Worm (Caenorhabditis elegans) whole organism, early embryonic: Measurements from ENCODE around the gene C01G5.4.

ENCODE experiments used
- B0310.2 ChIP-seq: sonication (generic microtip); optimal IDR thresholded peaks from 2 replicates; lab custom pipeline; 2016; ENCODE audit warnings: mild to moderate bottlenecking, missing genetic modification characterization, missing compliant biosample characterization
- F13C5.2 ChIP-seq: sonication (generic microtip); optimal IDR thresholded peaks from 2 replicates; lab custom pipeline; 2017; ENCODE audit warnings: mild to moderate bottlenecking, missing genetic modification characterization, inconsistent platforms, missing compliant biosample characterization
- aly-1 ChIP-seq: sonication (generic microtip); optimal IDR thresholded peaks from 2 replicates; lab custom pipeline; 2016; ENCODE audit warnings: missing genetic modification characterization, missing compliant biosample characterization
- ama-1 ChIP-seq: fragments of 150-350 bp; optimal IDR thresholded peaks from 2 replicates; lab custom pipeline; 2014
- ceh-13 ChIP-seq: fragments of 200-800 bp; sonication (Bioruptor generic); optimal IDR thresholded peaks from 2 replicates; lab custom pipeline; 2018; ENCODE audit warnings: mild to moderate bottlenecking, missing genetic modification characterization, missing compliant biosample characterization
- ceh-36 ChIP-seq: sonication (generic microtip); optimal IDR thresholded peaks from 2 replicates; lab custom pipeline; 2016; ENCODE audit warnings: missing genetic modification characterization, inconsistent platforms, missing compliant biosample characterization
- ets-7 ChIP-seq: sonication (generic microtip); optimal IDR thresholded peaks from 2 replicates; lab custom pipeline; 2016; ENCODE audit warnings: missing genotype, missing genetic modification characterization, missing compliant biosample characterization
- flt-1 ChIP-seq: fragments of 200-800 bp; sonication (Bioruptor generic); IDR thresholded peaks from 2 replicates; pipeline ENCODE4 v1.3.6; 2022; ENCODE audit warnings: missing genetic modification characterization, missing compliant biosample characterization
- hmbx-1 ChIP-seq: sonication (generic microtip); optimal IDR thresholded peaks from 2 replicates; lab custom pipeline; 2016; ENCODE audit warnings: mild to moderate bottlenecking, missing genetic modification characterization, missing compliant biosample characterization
- hmg-4 ChIP-seq: fragments of 200-800 bp; sonication (Bioruptor generic); optimal IDR thresholded peaks from 2 replicates; lab custom pipeline; 2018; ENCODE audit warnings: mild to moderate bottlenecking, missing genetic modification characterization, missing compliant biosample characterization
- hnd-1 ChIP-seq: sonication (generic microtip); optimal IDR thresholded peaks from 2 replicates; lab custom pipeline; 2016; ENCODE audit warnings: missing genetic modification characterization, missing compliant biosample characterization
- pes-1 ChIP-seq: fragments of 200-800 bp; sonication (Bioruptor generic); IDR thresholded peaks from 2 replicates; pipeline ENCODE4 v1.3.6; 2022; ENCODE audit warnings: missing genetic modification reagents, missing genetic modification characterization, missing compliant biosample characterization
- scrt-1 ChIP-seq: fragments of 200-800 bp; sonication (Bioruptor generic); IDR thresholded peaks from 2 replicates; pipeline ENCODE4 v1.3.6; 2022; ENCODE audit warnings: missing genetic modification characterization, missing compliant biosample characterization
- sea-1 ChIP-seq: fragments of 200-800 bp; sonication (Bioruptor generic); conservative IDR thresholded peaks from 2 replicates; pipeline ENCODE4 v1.3.6; 2022; ENCODE audit warnings: missing genetic modification characterization, missing compliant biosample characterization
- tbx-11 ChIP-seq: fragments of 200-800 bp; sonication (Bioruptor generic); IDR thresholded peaks from 2 replicates; pipeline ENCODE4 v1.3.6; 2022; ENCODE audit warnings: missing genetic modification characterization, missing compliant biosample characterization
- tbx-37 ChIP-seq: fragments of 200-800 bp; sonication (Bioruptor generic); conservative IDR thresholded peaks from 2 replicates; pipeline ENCODE4 v1.3.6; 2022; ENCODE audit warnings: missing genetic modification reagents, missing genetic modification characterization, missing compliant biosample characterization
- tra-4 ChIP-seq: sonication (generic microtip); optimal IDR thresholded peaks from 2 replicates; lab custom pipeline; 2017; ENCODE audit warnings: missing genetic modification characterization, missing compliant biosample characterization

C01G5.4 gene

DNA sequence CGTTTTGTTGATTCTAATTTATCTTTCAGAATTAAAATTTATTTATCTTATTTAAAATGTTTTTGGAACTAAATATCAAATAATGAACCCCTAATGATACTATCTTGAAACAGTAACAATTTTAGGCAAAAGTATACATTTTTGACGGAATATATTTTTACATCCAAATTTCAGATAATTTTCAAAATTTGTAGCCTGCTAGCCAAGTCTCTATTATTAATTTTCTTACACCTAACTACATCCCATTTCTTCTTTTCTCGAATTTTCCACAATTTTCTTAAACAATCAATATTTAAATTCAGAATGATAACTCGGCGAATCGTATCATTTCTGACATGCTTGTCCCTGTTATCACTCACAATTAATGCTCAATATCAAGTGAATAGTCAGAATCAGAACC lies 25.1 kb upstream of the C01G5.4 start, which contains the start of gene pqn-89:
Gene pqn-89 (plus strand): TSS at position 301 of the 400 bp plus-strand sequence.
- no peak for TF ChIP-seq ama-1 (lab: Kevin White, UChicago)
- no peak for TF ChIP-seq sea-1 (GFP tag; lab: Robert Waterston, UW)
- TF ChIP-seq hmg-4 (GFP tag; lab: Kevin White, UChicago) = no peak
- TF ChIP-seq F13C5.2 (tag; lab: Kevin White, UChicago) = no peak
- no peak for TF ChIP-seq flt-1
- TF ChIP-seq tbx-11 (GFP tag; lab: Robert Waterston, UW) = no peak
- no peak for TF ChIP-seq ceh-36 (tag; lab: Kevin White, UChicago)
- no peak for TF ChIP-seq aly-1
- TF ChIP-seq ets-7 (tag; lab: Kevin White, UChicago) = no peak
- no peak for TF ChIP-seq pes-1 (GFP tag; lab: Robert Waterston, UW)
- TF ChIP-seq tra-4 (tag; lab: Kevin White, UChicago) = no peak
- TF ChIP-seq hmbx-1 (tag; lab: Kevin White, UChicago) = no peak
- no peak for TF ChIP-seq tbx-37 (GFP tag; lab: Robert Waterston, UW)
- TF ChIP-seq scrt-1 (GFP tag; lab: Robert Waterston, UW) = no peak
- TF ChIP-seq ceh-13 = no peak
- TF ChIP-seq hnd-1 (tag; lab: Kevin White, UChicago) = no peak
- no peak for TF ChIP-seq B0310.2 (tag; lab: Kevin White, UChicago)

DNA sequence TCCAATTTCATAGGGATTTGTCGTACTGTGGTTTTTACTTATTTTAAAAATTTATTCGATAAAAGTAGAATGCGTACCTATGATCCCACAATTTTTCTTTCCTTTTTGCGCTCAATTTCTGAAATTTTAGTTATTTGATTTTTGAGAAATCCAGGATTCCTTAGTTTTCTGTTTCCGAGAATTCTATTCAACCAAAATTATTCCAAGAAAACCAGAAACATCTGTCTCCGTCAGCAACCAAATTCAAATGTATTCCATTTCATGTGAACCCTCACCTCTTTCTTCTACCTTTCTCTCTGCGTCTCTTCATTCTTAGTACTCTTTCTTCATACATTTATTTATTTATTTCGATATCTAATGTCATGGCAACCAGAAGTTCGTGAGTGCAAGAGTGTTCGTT lies 19.8 kb upstream of the C01G5.4 start:
- TF ChIP-seq aly-1 = no peak
- no peak for TF ChIP-seq hnd-1 (tag; lab: Kevin White, UChicago)
- no peak for TF ChIP-seq pes-1 (GFP tag; lab: Robert Waterston, UW)
- no peak for TF ChIP-seq hmbx-1 (tag; lab: Kevin White, UChicago)

DNA sequence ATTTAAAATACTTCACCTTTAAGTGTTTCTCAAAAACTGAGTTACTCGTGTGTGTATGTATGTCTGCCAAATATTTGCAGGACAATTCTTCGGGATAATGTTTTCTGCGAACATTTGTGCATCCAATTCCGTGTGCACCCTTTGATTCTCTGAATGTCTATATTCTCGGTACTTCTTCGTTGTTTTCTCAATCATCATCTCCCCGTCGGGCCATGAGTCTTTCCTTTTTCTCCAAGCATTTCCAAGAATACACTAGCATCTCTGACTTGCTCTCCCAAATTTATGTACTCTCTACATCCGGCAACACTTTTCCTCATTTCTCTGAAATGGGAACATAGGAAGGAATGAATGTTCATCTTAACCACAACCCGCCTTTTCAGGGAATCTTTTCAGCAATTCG lies 16.9 kb upstream of the C01G5.4 start:
- no peak for TF ChIP-seq tbx-11 (GFP tag; lab: Robert Waterston, UW)
- TF ChIP-seq ceh-13 = no peak

DNA sequence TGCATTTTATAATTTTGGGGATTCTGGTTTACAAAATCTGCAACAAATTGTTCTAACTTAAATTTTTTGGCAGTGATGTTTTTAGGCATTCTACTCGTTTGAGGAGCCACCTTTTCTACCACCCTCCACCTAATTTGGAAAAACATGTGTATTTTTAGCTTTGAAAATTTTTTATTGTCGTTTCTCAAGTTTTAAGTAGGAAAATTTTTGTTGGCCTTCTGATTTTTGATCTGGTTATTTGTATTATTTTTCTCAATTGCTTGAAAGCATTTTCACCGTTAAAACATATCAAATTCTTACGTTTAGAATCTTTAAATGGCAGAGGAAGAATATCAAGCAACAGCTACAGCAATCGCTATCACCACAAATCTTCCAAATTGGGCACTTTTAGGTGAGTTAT lies 13.7 kb upstream of the C01G5.4 start, which contains the start of gene C01G5.7:
Gene C01G5.7 (plus strand): TSS at position 301 of the 400 bp plus-strand sequence.
- no peak for TF ChIP-seq F13C5.2 (tag; lab: Kevin White, UChicago)
- no peak for TF ChIP-seq hmbx-1 (tag; lab: Kevin White, UChicago)
- no peak for TF ChIP-seq ceh-13
- TF ChIP-seq pes-1 (GFP tag; lab: Robert Waterston, UW) = no peak
- TF ChIP-seq ets-7 (tag; lab: Kevin White, UChicago) = no peak
- no peak for TF ChIP-seq scrt-1 (GFP tag; lab: Robert Waterston, UW)
- TF ChIP-seq tra-4 (tag; lab: Kevin White, UChicago) = no peak
- no peak for TF ChIP-seq ceh-36 (tag; lab: Kevin White, UChicago)
- no peak for TF ChIP-seq sea-1 (GFP tag; lab: Robert Waterston, UW)

DNA sequence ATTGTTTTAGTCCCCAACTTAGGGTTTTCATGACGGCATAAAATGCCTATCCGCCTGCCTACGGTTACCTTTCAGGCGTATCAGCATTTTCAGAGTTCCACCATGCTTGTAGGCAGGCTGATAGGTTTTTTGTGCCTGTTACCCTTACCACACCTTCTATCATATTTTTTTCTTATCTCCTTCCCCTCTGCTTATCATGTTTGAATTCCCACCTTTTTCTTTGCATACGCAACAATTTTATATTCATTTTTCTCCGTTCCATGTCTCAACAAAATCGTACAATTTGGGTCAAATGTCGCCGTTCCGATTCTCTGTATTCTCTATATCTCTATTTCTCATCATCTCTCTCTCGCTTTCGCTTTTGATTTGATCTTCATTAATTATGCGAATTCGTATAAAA lies 12.0 kb upstream of the C01G5.4 start, which contains the start of gene C01G5.9:
Gene C01G5.9 (plus strand): TSS at position 301 of the 400 bp plus-strand sequence.
- TF ChIP-seq aly-1 = no peak
- no peak for TF ChIP-seq ceh-13
- TF ChIP-seq flt-1 = no peak
- no peak for TF ChIP-seq sea-1 (GFP tag; lab: Robert Waterston, UW)
- TF ChIP-seq tbx-37 (GFP tag; lab: Robert Waterston, UW) = no peak
- no peak for TF ChIP-seq ama-1 (lab: Kevin White, UChicago)
- no peak for TF ChIP-seq tra-4 (tag; lab: Kevin White, UChicago)
- no peak for TF ChIP-seq ceh-36 (tag; lab: Kevin White, UChicago)
- no peak for TF ChIP-seq ets-7 (tag; lab: Kevin White, UChicago)
- no peak for TF ChIP-seq B0310.2 (tag; lab: Kevin White, UChicago)
- TF ChIP-seq scrt-1 (GFP tag; lab: Robert Waterston, UW) = no peak
- TF ChIP-seq F13C5.2 (tag; lab: Kevin White, UChicago) = no peak
- TF ChIP-seq hmg-4 (GFP tag; lab: Kevin White, UChicago) = no peak
- no peak for TF ChIP-seq hmbx-1 (tag; lab: Kevin White, UChicago)
- TF ChIP-seq tbx-11 (GFP tag; lab: Robert Waterston, UW) = no peak
- TF ChIP-seq pes-1 (GFP tag; lab: Robert Waterston, UW) = no peak
- no peak for TF ChIP-seq hnd-1 (tag; lab: Kevin White, UChicago)

DNA sequence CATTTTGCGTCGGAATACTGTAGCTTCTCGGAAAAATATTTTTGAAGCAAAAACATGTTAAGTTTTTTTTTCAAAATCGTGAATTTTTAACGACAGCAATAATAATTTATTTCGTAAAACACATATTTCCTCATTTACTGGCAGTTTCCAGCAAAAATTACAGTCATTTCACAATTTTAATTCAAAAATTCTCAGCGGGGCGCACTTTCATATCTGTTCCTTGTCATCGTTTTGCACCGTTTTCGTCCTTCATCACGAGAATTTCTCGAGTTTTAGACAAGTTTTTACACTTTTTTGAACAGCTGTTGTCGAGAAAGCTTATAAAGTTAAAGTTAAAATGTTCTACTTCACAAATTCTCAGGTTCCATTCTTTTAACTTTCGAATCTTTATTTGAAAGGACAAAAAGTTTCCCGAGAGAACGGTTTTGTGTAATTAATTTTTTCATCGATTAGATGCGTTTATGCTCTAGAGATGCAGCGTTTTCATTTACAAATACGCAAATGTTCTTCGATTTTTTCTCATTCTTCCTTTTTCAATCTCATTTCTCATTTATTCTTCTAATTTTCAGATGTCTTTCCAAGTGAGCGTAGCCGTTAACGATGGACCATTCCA lies 9.1 kb upstream of the C01G5.4 start, which contains the start of gene ddi-1:
Gene ddi-1 (plus strand): TSS at position 563 of the 613 bp plus-strand sequence.
- TF ChIP-seq ceh-13 (no peak), F13C5.2 (tag; lab: Kevin White, UChicago) (no peak), ama-1 (lab: Kevin White, UChicago) (no peak), aly-1 (no peak), B0310.2 (tag; lab: Kevin White, UChicago) (no peak), sea-1 (GFP tag; lab: Robert Waterston, UW) (no peak), ets-7 (tag; lab: Kevin White, UChicago) (no peak), tbx-11 (GFP tag; lab: Robert Waterston, UW) (no peak), tra-4 (tag; lab: Kevin White, UChicago) (no peak), scrt-1 (GFP tag; lab: Robert Waterston, UW) (no peak)

DNA sequence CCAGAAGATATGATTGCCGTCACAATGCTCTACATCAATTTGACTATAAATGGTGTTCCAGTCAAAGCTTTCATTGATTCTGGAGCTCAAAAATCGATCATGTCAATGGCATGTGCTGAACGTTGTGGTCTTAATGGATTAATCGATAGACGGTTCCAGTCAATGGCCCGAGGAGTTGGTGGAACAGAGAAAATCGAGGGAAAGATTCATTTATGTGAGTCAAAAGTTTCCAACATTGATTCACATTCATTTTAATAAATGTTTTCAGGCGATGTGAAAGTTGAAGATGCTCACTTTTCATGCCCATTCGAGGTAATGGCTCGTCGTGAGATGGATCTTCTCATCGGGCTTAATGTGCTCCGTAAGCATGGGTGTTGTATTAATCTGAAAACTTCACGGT lies 7.8 kb upstream of the C01G5.4 start:
- TF ChIP-seq hmbx-1 (tag; lab: Kevin White, UChicago) = no peak
- no peak for TF ChIP-seq tbx-11 (GFP tag; lab: Robert Waterston, UW)
- TF ChIP-seq sea-1 (GFP tag; lab: Robert Waterston, UW) = no peak
- no peak for TF ChIP-seq ceh-36 (tag; lab: Kevin White, UChicago)
- no peak for TF ChIP-seq tra-4 (tag; lab: Kevin White, UChicago)
- no peak for TF ChIP-seq ama-1 (lab: Kevin White, UChicago)
- TF ChIP-seq B0310.2 (tag; lab: Kevin White, UChicago) = no peak
- TF ChIP-seq hnd-1 (tag; lab: Kevin White, UChicago) = no peak
- no peak for TF ChIP-seq aly-1
- no peak for TF ChIP-seq ets-7 (tag; lab: Kevin White, UChicago)
- no peak for TF ChIP-seq scrt-1 (GFP tag; lab: Robert Waterston, UW)
- TF ChIP-seq tbx-37 (GFP tag; lab: Robert Waterston, UW) = no peak
- TF ChIP-seq F13C5.2 (tag; lab: Kevin White, UChicago) = no peak
- no peak for TF ChIP-seq ceh-13
- TF ChIP-seq flt-1 = no peak
- no peak for TF ChIP-seq hmg-4 (GFP tag; lab: Kevin White, UChicago)
- TF ChIP-seq pes-1 (GFP tag; lab: Robert Waterston, UW) = no peak
